Fruit fly (Drosophila melanogaster): ENCODE results near the gene ko.

- TF ChIP-seq Blimp-1 (GFP tag; optimal IDR thresholded peaks at IDR 0.05) (no peak), Eip78C (GFP tag) (no peak), CG6792 (GFP tag; optimal IDR thresholded peaks at IDR 0.05) (no peak), esn (GFP tag; optimal IDR thresholded peaks at IDR 0.05) (no peak), Eip93F (GFP tag; optimal IDR thresholded peaks at IDR 0.05) (no peak), Hr4 (GFP tag; optimal IDR thresholded peaks at IDR 0.05) (no peak), Sox15 (GFP tag; optimal IDR thresholded peaks at IDR 0.05) (no peak), CG16779 (tag; optimal IDR thresholded peaks at IDR 0.05) (no peak), OdsH (GFP tag; optimal IDR thresholded peaks at IDR 0.05) (no peak), CG7368 (GFP tag; optimal IDR thresholded peaks at IDR 0.05) (no peak), CG11294 (GFP tag; IDR thresholded peaks at IDR 0.05) (no peak)
Observed at dm6 chr3L:21070063-21070462, 60.9 kb downstream of the ko start.
